Worm (Caenorhabditis elegans) whole organism, L3 larva: ENCODE results near the gene K05F1.9.

Experiments used
- ama-1 ChIP-seq: fragments of 150-350 bp; optimal IDR thresholded peaks from 2 replicates; lab custom pipeline; 2018
- egl-27 ChIP-seq: sonication (generic microtip); optimal IDR thresholded peaks from 4 replicates; lab custom pipeline; 2017; ENCODE audit warnings: missing biosample characterization, missing genetic modification reagents, missing genetic modification characterization
- elt-3 ChIP-seq, 3 experiments: fragments of 150-350 bp in 1 of 3; sonication (generic microtip) in 2 of 3; optimal IDR thresholded peaks; 2 replicates in 2 of 3; 4 replicates in 1 of 3; lab custom pipeline; 2014 to 2017; ENCODE audit warnings: missing biosample characterization in 3 of 3, missing genetic modification characterization in 3 of 3
- fos-1 ChIP-seq: fragments of 150-350 bp; optimal IDR thresholded peaks from 2 replicates; lab custom pipeline; 2014; ENCODE audit warnings: missing biosample characterization, missing genetic modification characterization
- lin-39 ChIP-seq: fragments of 150-350 bp; optimal IDR thresholded peaks from 2 replicates; lab custom pipeline; 2018; ENCODE audit warnings: missing biosample characterization, missing genetic modification reagents, missing genetic modification characterization
- nfya-1 ChIP-seq: sonication (generic microtip); optimal IDR thresholded peaks from 2 replicates; lab custom pipeline; 2017; ENCODE audit warnings: missing genetic modification characterization, mild to moderate bottlenecking, missing compliant biosample characterization, antibody characterized with exemption, moderate library complexity; ENCODE audit not compliant: insufficient read depth
- nhr-25 ChIP-seq: sonication (generic microtip); optimal IDR thresholded peaks from 2 replicates; lab custom pipeline; 2017; ENCODE audit warnings: missing biosample characterization, missing genetic modification characterization
- pqm-1 ChIP-seq: fragments of 150-350 bp; optimal IDR thresholded peaks from 2 replicates; lab custom pipeline; 2017; ENCODE audit warnings: missing biosample characterization, missing genetic modification characterization, inconsistent platforms
- skn-1 ChIP-seq: fragments of 150-350 bp; optimal IDR thresholded peaks from 2 replicates; lab custom pipeline; 2014; ENCODE audit warnings: missing biosample characterization, missing genetic modification characterization
- unc-62 ChIP-seq: fragments of 150-350 bp; sonication (generic microtip); optimal IDR thresholded peaks from 4 replicates; lab custom pipeline; 2014; ENCODE audit warnings: missing biosample characterization, missing genetic modification reagents, missing genetic modification characterization

DNA sequence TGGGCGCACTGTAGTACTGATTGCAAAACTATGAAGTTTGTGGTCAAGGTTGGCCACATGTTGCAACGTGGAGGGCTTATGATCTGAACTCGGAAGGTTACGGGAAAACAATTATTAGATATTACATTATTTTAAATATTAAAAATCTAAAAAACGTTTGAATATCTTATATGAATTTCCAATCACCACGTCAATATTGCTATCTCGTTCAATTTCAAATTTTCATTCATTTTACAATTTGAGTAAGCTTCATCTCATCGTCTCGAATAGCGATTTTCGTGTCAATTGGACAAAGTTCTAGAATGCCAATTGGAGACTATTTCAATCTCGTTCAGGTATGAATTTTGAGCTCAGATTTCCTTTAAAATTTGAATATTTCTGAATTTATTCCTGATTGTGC lies 15.4 kb upstream of the K05F1.9 start, which contains the start of gene ZK1248.20:
- TF ChIP-seq lin-39 (tag; lab: Kevin White, UChicago) (no peak), fos-1 (tag; lab: Kevin White, UChicago) (no peak), nhr-25 (tag; lab: Kevin White, UChicago) (no peak), ama-1 (lab: Kevin White, UChicago) (no peak), skn-1 (tag; lab: Kevin White, UChicago) (no peak), pqm-1 (no peak), nfya-1 (tag; lab: Kevin White, UChicago) (no peak), unc-62 (GFP tag; lab: Kevin White, UChicago) (no peak), egl-27 (tag; lab: Kevin White, UChicago) (no peak), elt-3 (tag; optimal IDR thresholded peaks at IDR 0.05; lab: Kevin White, UChicago) (no peak)
